Fruit fly (Drosophila melanogaster) whole organism, pupa: ENCODE measurements around the gene Scr.

ENCODE experiments used
- CG12605 ChIP-seq: fragments of 200-800 bp; sonication (Bioruptor generic); IDR thresholded peaks from 2 replicates; pipeline ENCODE4 v1.3.6; 2022; ENCODE audit warnings: missing biosample characterization, missing genetic modification characterization
- CG8301 ChIP-seq: fragments of 200-800 bp; sonication (Bioruptor generic); optimal IDR thresholded peaks from 2 replicates; lab custom pipeline; 2018; ENCODE audit warnings: missing biosample characterization, mild to moderate bottlenecking, missing genetic modification characterization

dm6 chr3R:6812107-6812875 lies 37.5 kb downstream of the Scr start:
- no peak for TF ChIP-seq CG8301 (tag; lab: Kevin White, UChicago)
- no peak for TF ChIP-seq CG12605 (GFP tag; lab: Robert Waterston, UW)
